Worm (Caenorhabditis elegans): ENCODE data around the gene F35E12.10.

- TF ChIP-seq nhr-47 (tag; optimal IDR thresholded peaks at IDR 0.05) = no peak
- TF ChIP-seq nhr-76 (tag; optimal IDR thresholded peaks at IDR 0.05) = no peak
- no peak for TF ChIP-seq snpc-4 (tag; optimal IDR thresholded peaks at IDR 0.05)
- no peak for TF ChIP-seq ceh-63 (GFP tag; optimal IDR thresholded peaks at IDR 0.05)
- no peak for TF ChIP-seq sox-4 (tag; optimal IDR thresholded peaks at IDR 0.05)
- TF ChIP-seq nhr-11 (tag; optimal IDR thresholded peaks at IDR 0.05) = no peak
- no peak for TF ChIP-seq ama-1 (optimal IDR thresholded peaks at IDR 0.05)
- TF ChIP-seq elt-2 (tag; optimal IDR thresholded peaks at IDR 0.05) = no peak
- no peak for TF ChIP-seq nhr-28 (tag; optimal IDR thresholded peaks at IDR 0.05)
- no peak for TF ChIP-seq mdl-1 (tag; optimal IDR thresholded peaks at IDR 0.05)
Observed at ce11 chrV:13780902-13781301, 32.3 kb upstream of the F35E12.10 start.

Measured in whole organism, L1 larva.